Worm (Caenorhabditis elegans): ENCODE results near the gene zgpa-1.
A peak's percentile ranks its signal among the peaks of the same experiment; 100 is the strongest.

Gene zgpa-1

DNA sequence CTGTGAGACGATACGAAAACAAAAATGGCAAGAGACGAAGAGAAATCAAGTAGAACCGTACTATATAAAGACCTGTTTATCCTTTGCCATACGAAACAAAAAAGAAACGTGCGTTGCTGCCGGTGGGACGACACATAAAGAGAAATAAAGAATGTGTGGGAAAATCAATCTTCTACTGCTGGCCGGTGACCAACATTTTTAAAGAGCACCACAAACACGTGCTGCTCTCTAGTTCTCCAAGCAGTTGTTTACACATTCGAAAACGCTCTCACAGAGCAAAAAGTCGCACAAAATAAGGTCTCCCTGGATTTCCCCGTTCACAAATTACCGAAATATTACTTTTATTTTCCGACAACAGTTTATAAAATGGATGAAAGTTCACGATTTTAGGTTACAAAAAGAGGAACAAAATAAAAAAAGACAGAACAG is 23.1 kb downstream of the zgpa-1 start, which contains the start of gene imp-3 (continued):
- TF ChIP-seq elt-2 (tag; optimal IDR thresholded peaks at IDR 0.05) = peak; percentile 48

DNA sequence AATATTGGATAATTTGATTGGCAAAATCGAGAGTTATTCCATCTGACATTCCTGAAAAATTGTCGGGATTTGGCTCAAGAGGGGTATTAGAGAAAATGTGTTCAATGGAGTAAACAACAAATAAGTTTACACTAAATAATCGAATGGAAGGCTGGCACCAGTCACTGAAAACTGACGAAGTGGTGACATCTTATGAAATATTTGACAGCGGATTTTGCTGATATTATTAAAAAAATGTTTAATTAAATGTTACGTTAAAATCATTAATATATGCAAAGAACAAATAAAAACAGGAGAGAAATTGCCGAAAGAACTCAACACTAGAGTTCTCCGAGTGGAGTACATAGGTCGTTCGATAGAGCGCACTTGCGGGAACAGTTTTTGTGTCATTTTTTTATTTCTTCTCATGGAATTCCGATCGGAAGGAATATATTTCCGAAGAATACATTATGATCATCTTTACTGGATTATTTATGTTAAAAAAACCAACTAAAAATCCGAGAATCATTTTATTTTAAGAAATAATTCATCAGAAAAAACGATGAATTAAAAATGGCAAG is 27.0 kb downstream of the zgpa-1 start, which contains the start of gene tag-322:
Gene tag-322, minus strand, starts transcription at position 51 of the 560 bp plus-strand sequence.
- TF ChIP-seq lin-15B (tag; optimal IDR thresholded peaks at IDR 0.05) (peak; percentile 84), skn-1 (tag; optimal IDR thresholded peaks at IDR 0.05) (peak; percentile 40), nfya-1 (tag; optimal IDR thresholded peaks at IDR 0.05; ENCODE audit: insufficient read depth) (peak; percentile 67), nhr-25 (tag; optimal IDR thresholded peaks at IDR 0.05) (peak; percentile 9), pha-4 (tag; optimal IDR thresholded peaks at IDR 0.05) (peak; percentile 80), ceh-28 (tag; optimal IDR thresholded peaks at IDR 0.05) (peak; percentile 3), ceh-82 (tag; optimal IDR thresholded peaks at IDR 0.05) (no peak), nhr-67 (tag; optimal IDR thresholded peaks at IDR 0.05) (no peak), ZK546.5 (tag; optimal IDR thresholded peaks at IDR 0.05) (no peak), egl-27 (tag; optimal IDR thresholded peaks at IDR 0.05) (no peak), elt-1 (tag; optimal IDR thresholded peaks at IDR 0.05) (no peak), lsy-12 (tag; optimal IDR thresholded peaks at IDR 0.05) (peak; percentile 17), egl-5 (tag; optimal IDR thresholded peaks at IDR 0.05) (peak; percentile 22), nhr-77 (tag; optimal IDR thresholded peaks at IDR 0.05) (no peak), nhr-43 (tag; optimal IDR thresholded peaks at IDR 0.05; ENCODE audit: poor library complexity, severe bottlenecking) (peak; percentile 35), nhr-237 (tag; optimal IDR thresholded peaks at IDR 0.05) (no peak), lin-39 (tag; optimal IDR thresholded peaks at IDR 0.05) (no peak), hmg-11 (tag; optimal IDR thresholded peaks at IDR 0.05) (peak; percentile 47), elt-2 (tag; optimal IDR thresholded peaks at IDR 0.05) (peak; percentile 22), fkh-10 (GFP tag; optimal IDR thresholded peaks at IDR 0.05) (no peak), nhr-23 (tag; optimal IDR thresholded peaks at IDR 0.05) (peak; percentile 75), eor-1 (tag; optimal IDR thresholded peaks at IDR 0.05) (no peak), nhr-11 (tag; optimal IDR thresholded peaks at IDR 0.05) (no peak), R02D3.7 (tag; optimal IDR thresholded peaks at IDR 0.05) (peak; percentile 55), zag-1 (tag; optimal IDR thresholded peaks at IDR 0.05) (no peak), pqm-1 (tag; optimal IDR thresholded peaks at IDR 0.05) (peak; percentile 47), snpc-4 (tag; optimal IDR thresholded peaks at IDR 0.05) (peak; percentile 38), ceh-9 (tag; optimal IDR thresholded peaks at IDR 0.05) (no peak), jun-1 (tag; optimal IDR thresholded peaks at IDR 0.05) (peak; percentile 1)

DNA sequence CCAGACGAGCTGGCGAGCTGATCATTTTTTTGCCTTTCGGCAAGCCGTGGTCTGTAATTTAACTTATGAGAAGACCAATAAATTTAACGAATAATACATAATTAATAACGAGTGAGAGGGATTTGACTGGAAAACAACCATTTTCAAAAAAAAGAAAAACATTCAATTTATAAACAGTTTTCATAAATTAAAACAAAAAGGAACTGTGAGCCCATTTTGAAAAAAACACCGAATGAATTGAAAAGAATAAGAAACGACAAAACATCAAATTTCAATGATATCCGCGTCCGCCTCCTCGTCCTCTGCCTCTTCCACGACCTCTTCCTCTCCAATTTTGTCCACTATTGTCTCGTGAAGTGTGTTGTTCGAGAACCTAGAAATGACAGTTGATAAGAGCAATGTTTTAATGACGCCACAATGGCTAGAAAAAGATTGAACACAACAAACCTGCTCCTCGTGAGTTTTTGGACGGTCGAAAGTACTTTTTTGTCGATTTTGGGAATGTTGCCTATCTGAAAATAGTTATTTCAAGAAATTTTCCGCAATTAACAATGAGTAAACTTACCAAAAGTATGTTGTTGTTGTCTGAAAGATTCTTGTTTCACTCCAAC is 28.7 kb downstream of the zgpa-1 start, which contains the start of gene tag-321:
Gene tag-321, minus strand, starts transcription at position 51 of the 611 bp plus-strand sequence.
- TF ChIP-seq jun-1 (tag; optimal IDR thresholded peaks at IDR 0.05) = peak; percentile 6
- peak; percentile 68 for TF ChIP-seq elt-2 (tag; optimal IDR thresholded peaks at IDR 0.05)
- TF ChIP-seq ceh-16 (tag; optimal IDR thresholded peaks at IDR 0.05) = no peak

DNA sequence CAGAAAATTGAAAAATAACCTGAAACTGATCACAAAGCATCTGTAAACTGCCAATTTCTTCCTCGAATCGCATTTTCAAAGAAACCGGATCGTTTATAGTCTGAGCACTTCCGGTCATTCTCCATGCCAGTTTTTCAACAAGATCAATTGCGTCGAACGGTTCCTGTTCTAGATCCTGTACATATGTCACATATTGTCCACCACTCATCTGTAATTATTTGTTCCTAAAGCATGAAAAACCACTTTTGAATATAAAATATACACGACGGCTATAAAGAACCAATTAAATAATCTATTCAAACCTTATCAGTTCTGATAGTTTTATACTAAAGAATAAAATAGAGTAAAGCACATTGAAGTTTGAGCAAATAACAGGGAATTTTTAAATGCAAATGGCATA is 30.3 kb downstream of the zgpa-1 start, which contains the start of gene sec-10:
Gene sec-10, minus strand, starts transcription at position 208 of the 400 bp plus-strand sequence.
- no peak for TF ChIP-seq lin-15B (tag; optimal IDR thresholded peaks at IDR 0.05)
- no peak for TF ChIP-seq unc-62 (GFP tag; optimal IDR thresholded peaks at IDR 0.05)
- TF ChIP-seq jun-1 (tag; optimal IDR thresholded peaks at IDR 0.05) = no peak
- TF ChIP-seq tbx-2 (tag; optimal IDR thresholded peaks at IDR 0.05) = no peak
- TF ChIP-seq elt-2 (tag; optimal IDR thresholded peaks at IDR 0.05) = peak; percentile 40
- peak; percentile 18 for TF ChIP-seq pha-4 (tag; optimal IDR thresholded peaks at IDR 0.05)
- no peak for TF ChIP-seq fos-1 (tag; optimal IDR thresholded peaks at IDR 0.05)
- TF ChIP-seq nhr-77 (tag; optimal IDR thresholded peaks at IDR 0.05) = no peak
- no peak for TF ChIP-seq nhr-28 (tag; optimal IDR thresholded peaks at IDR 0.05)
- TF ChIP-seq daf-12 (tag; optimal IDR thresholded peaks at IDR 0.05) = no peak
- TF ChIP-seq skn-1 (tag; optimal IDR thresholded peaks at IDR 0.05) = no peak
- TF ChIP-seq egl-27 (tag; optimal IDR thresholded peaks at IDR 0.05) = no peak
- TF ChIP-seq nhr-43 (tag; optimal IDR thresholded peaks at IDR 0.05; ENCODE audit: poor library complexity, severe bottlenecking) = no peak
- no peak for TF ChIP-seq ztf-11 (tag; optimal IDR thresholded peaks at IDR 0.05)
- no peak for TF ChIP-seq nhr-12 (tag; optimal IDR thresholded peaks at IDR 0.05)
- no peak for TF ChIP-seq mdl-1 (tag; optimal IDR thresholded peaks at IDR 0.05)
- TF ChIP-seq nhr-76 (tag; optimal IDR thresholded peaks at IDR 0.05) = no peak
- no peak for TF ChIP-seq ceh-16 (tag; optimal IDR thresholded peaks at IDR 0.05)

Measured in whole organism, L3 larva.